Worm (Caenorhabditis elegans): Measurements from ENCODE around the gene T25D3.3.

DNA sequence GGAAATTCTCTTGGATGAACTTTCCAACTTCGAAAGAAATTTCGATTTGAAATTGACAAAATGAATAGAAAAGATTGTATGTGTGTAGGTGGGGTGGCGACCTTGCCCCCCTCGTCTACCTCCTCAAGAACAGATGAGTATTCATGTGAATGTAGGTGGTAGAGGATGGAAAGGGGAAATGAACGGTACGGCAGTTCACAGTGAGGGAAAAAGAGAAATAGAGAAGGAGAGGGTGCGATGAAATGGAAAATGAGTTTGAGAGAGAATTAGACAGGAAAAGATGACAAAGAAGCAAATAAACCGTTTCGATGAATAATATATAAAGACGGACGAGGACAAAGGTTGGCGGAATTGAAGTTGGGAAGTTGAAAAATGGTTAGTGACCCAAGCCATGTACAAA lies 30.4 kb upstream of the T25D3.3 start:
- TF ChIP-seq nhr-237 (tag; optimal IDR thresholded peaks at IDR 0.05) (no peak), nhr-2 (tag; optimal IDR thresholded peaks at IDR 0.05) (peak; percentile 75), nhr-28 (tag; optimal IDR thresholded peaks at IDR 0.05) (no peak), snpc-4 (tag; optimal IDR thresholded peaks at IDR 0.05) (no peak), nhr-76 (tag; optimal IDR thresholded peaks at IDR 0.05) (no peak), elt-1 (tag; optimal IDR thresholded peaks at IDR 0.05; ENCODE audit: borderline replicate concordance, insufficient read depth) (no peak), lin-13 (tag; optimal IDR thresholded peaks at IDR 0.05) (no peak), elt-3 (tag; optimal IDR thresholded peaks at IDR 0.05) (no peak), unc-62 (GFP tag; optimal IDR thresholded peaks at IDR 0.05) (no peak), unc-39 (tag; optimal IDR thresholded peaks at IDR 0.05) (no peak)

All from whole organism, mixed stage, embryonic.